Worm (Caenorhabditis elegans): Measurements from ENCODE around the gene Y94H6A.3.

Gene Y94H6A.3

ce11 chrIV:2639666-2640273 lies 36.5 kb upstream of the Y94H6A.3 start (continued):
- TF ChIP-seq gmeb-2 (tag; optimal IDR thresholded peaks at IDR 0.05) (peak; percentile 52), pros-1 (tag; optimal IDR thresholded peaks at IDR 0.05) (no peak), ceh-14 (tag; optimal IDR thresholded peaks at IDR 0.05) (peak; percentile 13), unc-3 (GFP tag; conservative IDR thresholded peaks at IDR 0.05) (0 out of 2 replicates have a peak, but pooled peaks have one; percentile 57), unc-3 (tag; optimal IDR thresholded peaks at IDR 0.05) (no peak), ahr-1 (tag; optimal IDR thresholded peaks at IDR 0.05) (no peak), unc-42 (tag; optimal IDR thresholded peaks at IDR 0.05) (no peak), eyg-1 (tag; optimal IDR thresholded peaks at IDR 0.05) (no peak), lin-11 (tag; optimal IDR thresholded peaks at IDR 0.05) (peak; percentile 54), ceh-9 (tag; optimal IDR thresholded peaks at IDR 0.05) (peak; percentile 65), tbx-7 (tag; optimal IDR thresholded peaks at IDR 0.05) (no peak), hlh-13 (GFP tag; optimal IDR thresholded peaks at IDR 0.05) (peak; percentile 56), zip-5 (tag; optimal IDR thresholded peaks at IDR 0.05) (no peak), C38D4.7 (GFP tag; optimal IDR thresholded peaks at IDR 0.05) (peak; percentile 44), dmd-4 (tag; optimal IDR thresholded peaks at IDR 0.05; ENCODE audit: borderline replicate concordance) (no peak), Y22D7AL.16 (tag; optimal IDR thresholded peaks at IDR 0.05) (peak; percentile 59), hlh-8 (tag; optimal IDR thresholded peaks at IDR 0.05) (no peak), ceh-24 (tag; optimal IDR thresholded peaks at IDR 0.05) (no peak), syd-9 (tag; optimal IDR thresholded peaks at IDR 0.05) (no peak), pag-3 (tag; optimal IDR thresholded peaks at IDR 0.05; ENCODE audit: borderline replicate concordance) (no peak), pqm-1 (tag; optimal IDR thresholded peaks at IDR 0.05) (no peak), ref-2 (tag; optimal IDR thresholded peaks at IDR 0.05) (peak; percentile 10)

ce11 chrIV:2640950-2641349 lies 35.4 kb upstream of the Y94H6A.3 start, which contains the start of the genes mdf-2 and nduv-3:
TSS of gene mdf-2 (minus strand) at chrIV:2641125.
TSS of gene nduv-3 (plus strand) at chrIV:2641310.
- TF ChIP-seq unc-42 (tag; optimal IDR thresholded peaks at IDR 0.05) (peak; percentile 44), unc-55 (GFP tag; optimal IDR thresholded peaks at IDR 0.05) (peak; percentile 47), tbx-2 (tag; optimal IDR thresholded peaks at IDR 0.05) (peak; percentile 11), ceh-14 (tag; optimal IDR thresholded peaks at IDR 0.05) (peak; percentile 41), ahr-1 (tag; optimal IDR thresholded peaks at IDR 0.05) (no peak), pros-1 (tag; optimal IDR thresholded peaks at IDR 0.05) (no peak), ceh-48 (tag; optimal IDR thresholded peaks at IDR 0.05) (peak; percentile 93), nfya-1 (tag; optimal IDR thresholded peaks at IDR 0.05) (peak; percentile 49), hlh-6 (tag; optimal IDR thresholded peaks at IDR 0.05) (no peak), elt-4 (tag; optimal IDR thresholded peaks at IDR 0.05) (no peak), T23F11.4 (GFP tag; optimal IDR thresholded peaks at IDR 0.05) (no peak)

ce11 chrIV:2642054-2642453 lies 34.3 kb upstream of the Y94H6A.3 start:
- TF ChIP-seq unc-42 (tag; optimal IDR thresholded peaks at IDR 0.05): no peak
- TF ChIP-seq ceh-2 (tag; optimal IDR thresholded peaks at IDR 0.05): no peak
- TF ChIP-seq T23F11.4 (GFP tag; optimal IDR thresholded peaks at IDR 0.05): no peak
- TF ChIP-seq rnt-1 (tag; optimal IDR thresholded peaks at IDR 0.05): no peak
- TF ChIP-seq nfya-1 (tag; optimal IDR thresholded peaks at IDR 0.05): no peak
- TF ChIP-seq npax-4 (tag; optimal IDR thresholded peaks at IDR 0.05): no peak
- TF ChIP-seq nhr-11 (tag; optimal IDR thresholded peaks at IDR 0.05): no peak
- no peak for TF ChIP-seq elt-4 (tag; optimal IDR thresholded peaks at IDR 0.05)
- no peak for TF ChIP-seq gmeb-2 (tag; optimal IDR thresholded peaks at IDR 0.05)

- TF ChIP-seq elt-4 (tag; optimal IDR thresholded peaks at IDR 0.05) (no peak), nhr-11 (tag; optimal IDR thresholded peaks at IDR 0.05) (no peak), unc-3 (GFP tag; conservative IDR thresholded peaks at IDR 0.05) (no peak), unc-3 (tag; optimal IDR thresholded peaks at IDR 0.05) (no peak), hlh-6 (tag; optimal IDR thresholded peaks at IDR 0.05) (no peak), ceh-31 (tag; optimal IDR thresholded peaks at IDR 0.05) (no peak), C38D4.7 (GFP tag; optimal IDR thresholded peaks at IDR 0.05) (no peak), ceh-34 (tag; optimal IDR thresholded peaks at IDR 0.05) (no peak), syd-9 (tag; optimal IDR thresholded peaks at IDR 0.05) (no peak), hlh-15 (tag; optimal IDR thresholded peaks at IDR 0.05) (no peak), ceh-48 (tag; optimal IDR thresholded peaks at IDR 0.05) (no peak)
Observed at ce11 chrIV:2642673-2643072, 33.6 kb upstream of the Y94H6A.3 start, which contains the start of gene ric-8. TSS of gene ric-8 (plus strand) at chrIV:2642973.
